Worm (Caenorhabditis elegans) whole organism, L1 larva: ENCODE results near the gene M05D6.1.

ENCODE experiments used
- F16B12.6 ChIP-seq: fragments of 150-350 bp; optimal IDR thresholded peaks from 2 replicates; lab custom pipeline; 2014; ENCODE audit warnings: missing biosample characterization, missing genetic modification characterization
- elt-3 ChIP-seq, 6 experiments: fragments of 150-350 bp in 1 of 6; sonication (generic microtip); optimal IDR thresholded peaks; 2 replicates each; lab custom pipeline; 2017 to 2018; ENCODE audit warnings: missing biosample characterization in 6 of 6, missing genetic modification characterization in 6 of 6, inconsistent platforms in 1 of 6
- mep-1 ChIP-seq: fragments of 150-350 bp; optimal IDR thresholded peaks from 2 replicates; lab custom pipeline; 2014; ENCODE audit warnings: missing biosample characterization, missing genetic modification characterization
- nhr-11 ChIP-seq: fragments of 150-350 bp; optimal IDR thresholded peaks from 2 replicates; lab custom pipeline; 2014; ENCODE audit warnings: missing biosample characterization, missing genetic modification characterization
- nhr-28 ChIP-seq: fragments of 150-350 bp; optimal IDR thresholded peaks from 2 replicates; lab custom pipeline; 2014; ENCODE audit warnings: missing biosample characterization, missing genetic modification characterization
- nhr-71 ChIP-seq: sonication (generic microtip); optimal IDR thresholded peaks from 2 replicates; lab custom pipeline; 2016; ENCODE audit warnings: mild to moderate bottlenecking, missing genetic modification characterization, moderate library complexity, missing compliant biosample characterization
- nhr-76 ChIP-seq: sonication (generic microtip); optimal IDR thresholded peaks from 2 replicates; lab custom pipeline; 2017; ENCODE audit warnings: missing biosample characterization, missing genetic modification characterization
- zag-1 ChIP-seq: fragments of 150-350 bp; optimal IDR thresholded peaks from 2 replicates; lab custom pipeline; 2014; ENCODE audit warnings: missing biosample characterization, missing genetic modification characterization
- ztf-4 ChIP-seq: fragments of 150-350 bp; optimal IDR thresholded peaks from 2 replicates; lab custom pipeline; 2014; ENCODE audit warnings: missing biosample characterization, missing genetic modification characterization

ce11 chrII:8475306-8475822 is at the start of gene M05D6.1, which contains the start of gene M05D6.3:
- TF ChIP-seq zag-1 (no peak), nhr-76 (tag; lab: Kevin White, UChicago) (no peak), nhr-11 (tag; lab: Kevin White, UChicago) (no peak), nhr-71 (tag; lab: Kevin White, UChicago) (no peak), elt-3 (tag; optimal IDR thresholded peaks at IDR 0.05; lab: Kevin White, UChicago) (no peak), mep-1 (tag; lab: Kevin White, UChicago) (no peak), ztf-4 (tag; lab: Kevin White, UChicago) (no peak), F16B12.6 (tag; lab: Kevin White, UChicago) (no peak), nhr-28 (tag; lab: Kevin White, UChicago) (no peak)
